Worm (Caenorhabditis elegans): Measurements from ENCODE around the gene exc-13.

ce11 chrV:7413107-7413774, 48.2 kb downstream of the exc-13 start, which contains the start of gene F18E3.11:
- TF ChIP-seq pqm-1 (tag; optimal IDR thresholded peaks at IDR 0.05) (no peak), che-1 (tag; optimal IDR thresholded peaks at IDR 0.05) (no peak), nhr-232 (tag; optimal IDR thresholded peaks at IDR 0.05) (no peak), unc-55 (GFP tag; optimal IDR thresholded peaks at IDR 0.05) (no peak), lin-11 (tag; optimal IDR thresholded peaks at IDR 0.05) (no peak), ceh-2 (tag; optimal IDR thresholded peaks at IDR 0.05) (no peak), ets-4 (tag; optimal IDR thresholded peaks at IDR 0.05) (no peak), lim-6 (tag; optimal IDR thresholded peaks at IDR 0.05) (no peak), fkh-6 (tag; optimal IDR thresholded peaks at IDR 0.05) (no peak), ama-1 (optimal IDR thresholded peaks at IDR 0.05) (no peak), ceh-18 (tag; optimal IDR thresholded peaks at IDR 0.05) (no peak), ceh-34 (tag; optimal IDR thresholded peaks at IDR 0.05) (no peak)
